Worm (Caenorhabditis elegans): ENCODE measurements around the gene nhr-185.
A peak's percentile ranks its signal among the peaks of the same experiment; 100 is the strongest.

Gene nhr-185

ce11 chrV:3878223-3878622 lies 31.1 kb upstream of the nhr-185 start, which contains the start of gene nhr-159 (continued):
- TF ChIP-seq F44E2.7 (GFP tag; IDR thresholded peaks at IDR 0.05), result no peak

- TF ChIP-seq hif-1 (tag; optimal IDR thresholded peaks at IDR 0.05) (no peak), jun-1 (tag; optimal IDR thresholded peaks at IDR 0.05) (no peak), nhr-28 (tag; optimal IDR thresholded peaks at IDR 0.05) (no peak), zfp-3 (GFP tag; conservative IDR thresholded peaks at IDR 0.05) (no peak), lin-13 (GFP tag; optimal IDR thresholded peaks at IDR 0.05) (no peak)
These were observed 30.1 kb upstream of the nhr-185 start for ce11 chrV:3877242-3877641.

ce11 chrV:3874102-3874744 lies 27.1 kb upstream of the nhr-185 start, which contains the start of gene nhr-158:
Gene nhr-158 (minus strand): TSS chrV:3874152.
- TF ChIP-seq nhr-48 (tag; optimal IDR thresholded peaks at IDR 0.05) (peak; percentile 13), nhr-11 (tag; optimal IDR thresholded peaks at IDR 0.05) (peak; percentile 6), zip-2 (tag; optimal IDR thresholded peaks at IDR 0.05) (no peak), lir-3 (tag; optimal IDR thresholded peaks at IDR 0.05) (no peak), php-3 (GFP tag; IDR thresholded peaks at IDR 0.05) (no peak), lin-39 (tag; optimal IDR thresholded peaks at IDR 0.05) (no peak), dmd-6 (GFP tag; IDR thresholded peaks at IDR 0.05) (no peak), lsy-2 (tag; optimal IDR thresholded peaks at IDR 0.05) (no peak), aha-1 (tag) (peak; percentile 42), zfp-2 (tag; optimal IDR thresholded peaks at IDR 0.05) (no peak), unc-39 (tag; optimal IDR thresholded peaks at IDR 0.05) (no peak), zag-1 (tag; optimal IDR thresholded peaks at IDR 0.05) (no peak), lim-7 (GFP tag; IDR thresholded peaks at IDR 0.05) (no peak), mxl-2 (GFP tag; conservative IDR thresholded peaks at IDR 0.05) (no peak), lin-1 (GFP tag; IDR thresholded peaks at IDR 0.05) (no peak), F37D6.2 (tag; optimal IDR thresholded peaks at IDR 0.05) (peak; percentile 8), mdl-1 (tag; optimal IDR thresholded peaks at IDR 0.05) (no peak), lin-13 (GFP tag; optimal IDR thresholded peaks at IDR 0.05) (no peak), saeg-2 (GFP tag; IDR thresholded peaks at IDR 0.05) (no peak), set-16 (GFP tag; IDR thresholded peaks at IDR 0.05) (no peak), F10B5.3 (tag; optimal IDR thresholded peaks at IDR 0.05) (no peak), zip-11 (GFP tag; IDR thresholded peaks at IDR 0.05) (no peak), T26A8.4 (GFP tag; IDR thresholded peaks at IDR 0.05) (no peak), ceh-82 (tag; optimal IDR thresholded peaks at IDR 0.05) (no peak), T20F7.1 (GFP tag; optimal IDR thresholded peaks at IDR 0.05) (no peak), tra-1 (GFP tag; IDR thresholded peaks at IDR 0.05) (no peak), nhr-41 (GFP tag; IDR thresholded peaks at IDR 0.05) (no peak), gei-8 (GFP tag; optimal IDR thresholded peaks at IDR 0.05) (no peak), egl-27 (tag; optimal IDR thresholded peaks at IDR 0.05) (no peak), ZK337.2 (GFP tag; IDR thresholded peaks at IDR 0.05) (no peak), ama-1 (optimal IDR thresholded peaks at IDR 0.05) (no peak), dmd-9 (GFP tag; IDR thresholded peaks at IDR 0.05) (no peak)

- peak in 1 of 2 experiments; percentile 1 for TF ChIP-seq lsy-2 (tag; optimal IDR thresholded peaks at IDR 0.05)
- TF ChIP-seq nhr-6 (tag; optimal IDR thresholded peaks at IDR 0.05), result no peak
- TF ChIP-seq aha-1 (tag), result peak; percentile 59
- TF ChIP-seq nhr-11 (tag; optimal IDR thresholded peaks at IDR 0.05), result peak; percentile 87
These were observed 23.2 kb upstream of the nhr-185 start for ce11 chrV:3870359-3870758.
